Worm (Caenorhabditis elegans) whole organism, young adult: ENCODE results near the gene tin-9.1.

Experiments used
- B0019.2 ChIP-seq: fragments of 200-800 bp; sonication (Bioruptor generic); conservative IDR thresholded peaks from 2 replicates; pipeline ENCODE4 v1.3.6; 2022; ENCODE audit warnings: missing genetic modification reagents, missing genetic modification characterization, missing compliant biosample characterization
- F22D6.2 ChIP-seq: sonication (generic microtip); optimal IDR thresholded peaks from 2 replicates; lab custom pipeline; 2016; ENCODE audit warnings: mild to moderate bottlenecking, missing genetic modification characterization, missing compliant biosample characterization
- F23B12.7 ChIP-seq: sonication (generic microtip); optimal IDR thresholded peaks from 2 replicates; lab custom pipeline; 2017; ENCODE audit warnings: missing genetic modification characterization, mild to moderate bottlenecking, missing compliant biosample characterization, antibody characterized with exemption, moderate library complexity; ENCODE audit not compliant: insufficient read depth
- F37B4.10 ChIP-seq: fragments of 200-800 bp; sonication (Bioruptor generic); IDR thresholded peaks from 2 replicates; pipeline ENCODE4 v1.3.6; 2022; ENCODE audit warnings: missing genetic modification characterization, missing compliant biosample characterization
- F49E8.2 ChIP-seq: sonication (generic microtip); optimal IDR thresholded peaks from 3 replicates; lab custom pipeline; 2017; ENCODE audit warnings: missing genetic modification characterization, mild to moderate bottlenecking, missing compliant biosample characterization, antibody characterized with exemption, moderate library complexity; ENCODE audit not compliant: insufficient read depth
- F52B5.7 ChIP-seq: sonication (generic microtip); optimal IDR thresholded peaks from 2 replicates; lab custom pipeline; 2016; ENCODE audit warnings: mild to moderate bottlenecking, missing genetic modification characterization, missing compliant biosample characterization
- K11D2.4 ChIP-seq: fragments of 200-800 bp; sonication (Bioruptor generic); IDR thresholded peaks from 2 replicates; pipeline ENCODE4 v1.3.6; 2022; ENCODE audit warnings: missing genetic modification reagents, missing genetic modification characterization, missing compliant biosample characterization
- T07F8.4 ChIP-seq: sonication (generic microtip); optimal IDR thresholded peaks from 2 replicates; lab custom pipeline; 2016; ENCODE audit warnings: mild to moderate bottlenecking, missing genetic modification characterization, moderate library complexity, missing compliant biosample characterization
- Y53F4B.3 ChIP-seq: fragments of 200-800 bp; sonication (Bioruptor generic); IDR thresholded peaks from 2 replicates; pipeline ENCODE4 v1.3.6; 2022; ENCODE audit warnings: missing genetic modification reagents, missing genetic modification characterization, missing compliant biosample characterization
- Y53G8AR.9 ChIP-seq: fragments of 200-800 bp; sonication (Bioruptor generic); conservative IDR thresholded peaks from 2 replicates; pipeline ENCODE4 v1.3.6; 2022; ENCODE audit warnings: missing genetic modification reagents, missing genetic modification characterization, missing compliant biosample characterization
- Y95B8A.8 ChIP-seq: fragments of 200-800 bp; sonication (Bioruptor generic); IDR thresholded peaks from 2 replicates; pipeline ENCODE4 v1.3.6; 2022; ENCODE audit warnings: missing genetic modification reagents, missing genetic modification characterization, missing compliant biosample characterization
- attf-6 ChIP-seq: fragments of 200-800 bp; sonication (Bioruptor generic); IDR thresholded peaks from 2 replicates; pipeline ENCODE4 v1.3.6; 2022; ENCODE audit warnings: missing genetic modification reagents, missing genetic modification characterization, missing compliant biosample characterization
- bed-2 ChIP-seq: fragments of 200-800 bp; sonication (Bioruptor generic); IDR thresholded peaks from 2 replicates; pipeline ENCODE4 v1.3.6; 2022; ENCODE audit warnings: missing genetic modification reagents, missing genetic modification characterization, missing compliant biosample characterization
- cebp-2 ChIP-seq: fragments of 200-800 bp; sonication (Bioruptor generic); IDR thresholded peaks from 2 replicates; pipeline ENCODE4 v1.3.6; 2022; ENCODE audit warnings: missing genetic modification characterization, missing compliant biosample characterization
- ceh-100 ChIP-seq: fragments of 200-800 bp; sonication (Bioruptor generic); IDR thresholded peaks from 2 replicates; pipeline ENCODE4 v1.3.6; 2022; ENCODE audit warnings: missing genetic modification reagents, missing genetic modification characterization, missing compliant biosample characterization
- ceh-40 ChIP-seq: fragments of 200-800 bp; sonication (Bioruptor generic); IDR thresholded peaks from 2 replicates; pipeline ENCODE4 v1.3.6; 2022; ENCODE audit warnings: missing genetic modification characterization, missing compliant biosample characterization
- ceh-58 ChIP-seq: fragments of 200-800 bp; sonication (Bioruptor generic); IDR thresholded peaks from 2 replicates; pipeline ENCODE4 v1.3.6; 2022; ENCODE audit warnings: missing genetic modification characterization, missing compliant biosample characterization
- ceh-79 ChIP-seq: sonication (generic microtip); optimal IDR thresholded peaks from 2 replicates; lab custom pipeline; 2017; ENCODE audit warnings: mild to moderate bottlenecking, missing genetic modification characterization, missing compliant biosample characterization
- ceh-91 ChIP-seq: fragments of 200-800 bp; sonication (Bioruptor generic); IDR thresholded peaks from 2 replicates; pipeline ENCODE4 v1.3.6; 2022; ENCODE audit warnings: missing genetic modification reagents, missing genetic modification characterization, missing compliant biosample characterization
- die-1 ChIP-seq: sonication (generic microtip); optimal IDR thresholded peaks from 2 replicates; lab custom pipeline; 2016; ENCODE audit warnings: missing genotype, mild to moderate bottlenecking, missing genetic modification characterization, missing compliant biosample characterization
- dpl-1 ChIP-seq: fragments of 150-350 bp; optimal IDR thresholded peaks from 2 replicates; lab custom pipeline; 2014; ENCODE audit warnings: missing biosample characterization, missing genetic modification reagents, missing genetic modification characterization
- egl-18 ChIP-seq: fragments of 200-800 bp; sonication (Bioruptor generic); IDR thresholded peaks from 2 replicates; pipeline ENCODE4 v1.3.6; 2022; ENCODE audit warnings: missing genetic modification reagents, missing genetic modification characterization, missing compliant biosample characterization
- egrh-3 ChIP-seq: fragments of 200-800 bp; sonication (Bioruptor generic); IDR thresholded peaks from 2 replicates; pipeline ENCODE4 v1.3.6; 2022; ENCODE audit warnings: missing genetic modification reagents, missing genetic modification characterization, missing compliant biosample characterization
- ets-4 ChIP-seq: fragments of 200-800 bp; sonication (Bioruptor generic); optimal IDR thresholded peaks from 2 replicates; lab custom pipeline; 2018; ENCODE audit warnings: mild to moderate bottlenecking, missing genetic modification characterization, missing compliant biosample characterization
- hmg-1.2 ChIP-seq: fragments of 200-800 bp; sonication (Bioruptor generic); IDR thresholded peaks from 2 replicates; pipeline ENCODE4 v1.3.6; 2022; ENCODE audit warnings: missing genetic modification reagents, missing genetic modification characterization, missing compliant biosample characterization
- hsf-1 ChIP-seq: fragments of 200-800 bp; sonication (Bioruptor generic); IDR thresholded peaks from 2 replicates; pipeline ENCODE4 v1.3.6; 2022; ENCODE audit warnings: missing genetic modification reagents, missing genetic modification characterization, missing compliant biosample characterization
- let-526 ChIP-seq: fragments of 200-800 bp; sonication (Bioruptor generic); IDR thresholded peaks from 2 replicates; pipeline ENCODE4 v1.3.6; 2022; ENCODE audit warnings: missing genetic modification reagents, missing genetic modification characterization, missing compliant biosample characterization
- lin-26 ChIP-seq: fragments of 200-800 bp; sonication (Bioruptor generic); IDR thresholded peaks from 2 replicates; pipeline ENCODE4 v1.3.6; 2022; ENCODE audit warnings: missing genetic modification reagents, missing genetic modification characterization, missing compliant biosample characterization
- lin-35 ChIP-seq, 3 experiments: fragments of 150-350 bp in 2 of 3; sonication (generic microtip) in 1 of 3; optimal IDR thresholded peaks; 2 replicates each; lab custom pipeline; 2014 to 2018; ENCODE audit warnings: missing biosample characterization in 3 of 3, missing genetic modification characterization in 3 of 3, missing genetic modification reagents in 3 of 3
- lin-40 ChIP-seq: sonication (generic microtip); optimal IDR thresholded peaks from 2 replicates; lab custom pipeline; 2016; ENCODE audit warnings: missing genetic modification characterization, mild to moderate bottlenecking, missing compliant biosample characterization, missing genotype, missing genetic modification reagents
- lin-54 ChIP-seq: fragments of 200-800 bp; sonication (Bioruptor generic); optimal IDR thresholded peaks from 2 replicates; lab custom pipeline; 2018; ENCODE audit warnings: mild to moderate bottlenecking, missing genetic modification characterization, missing compliant biosample characterization
- nhr-179 ChIP-seq: sonication (generic microtip); optimal IDR thresholded peaks from 2 replicates; lab custom pipeline; 2016; ENCODE audit warnings: mild to moderate bottlenecking, missing genetic modification characterization, missing compliant biosample characterization
- nhr-80 ChIP-seq: sonication (generic microtip); optimal IDR thresholded peaks from 2 replicates; lab custom pipeline; 2016; ENCODE audit warnings: missing genetic modification characterization, missing compliant biosample characterization
- pbrm-1 ChIP-seq: fragments of 200-800 bp; sonication (Bioruptor generic); IDR thresholded peaks from 2 replicates; pipeline ENCODE4 v1.3.6; 2022; ENCODE audit warnings: missing genetic modification reagents, missing genetic modification characterization, missing compliant biosample characterization
- pha-4 ChIP-seq: fragments of 150-350 bp; sonication (generic microtip); optimal IDR thresholded peaks from 2 replicates; lab custom pipeline; 2014; ENCODE audit warnings: missing biosample characterization, missing genetic modification reagents, missing genetic modification characterization
- repo-1 ChIP-seq: sonication (generic microtip); optimal IDR thresholded peaks from 2 replicates; lab custom pipeline; 2017; ENCODE audit warnings: mild to moderate bottlenecking, missing genetic modification characterization, missing compliant biosample characterization
- snpc-1.3 ChIP-seq: sonication (generic microtip); optimal IDR thresholded peaks from 2 replicates; lab custom pipeline; 2017; ENCODE audit warnings: missing genetic modification characterization, mild to moderate bottlenecking, missing compliant biosample characterization, antibody characterized with exemption, moderate library complexity, missing genotype, missing genetic modification reagents; ENCODE audit not compliant: insufficient read depth
- sptf-2 ChIP-seq: fragments of 200-800 bp; sonication (Bioruptor generic); optimal IDR thresholded peaks from 2 replicates; lab custom pipeline; 2018; ENCODE audit warnings: mild to moderate bottlenecking, missing genetic modification characterization, missing compliant biosample characterization
- tbp1 ChIP-seq: fragments of 200-800 bp; sonication (Bioruptor generic); optimal IDR thresholded peaks from 2 replicates; lab custom pipeline; 2018; ENCODE audit warnings: mild to moderate bottlenecking, missing genetic modification characterization, missing compliant biosample characterization
- tbx-9 ChIP-seq: sonication (generic microtip); optimal IDR thresholded peaks from 2 replicates; lab custom pipeline; 2016; ENCODE audit warnings: borderline replicate concordance, missing genetic modification characterization, inconsistent platforms, missing compliant biosample characterization
- zfh-2 ChIP-seq: fragments of 200-800 bp; sonication (Bioruptor generic); conservative IDR thresholded peaks from 2 replicates; pipeline ENCODE4 v1.3.6; 2022; ENCODE audit warnings: missing genetic modification reagents, missing genetic modification characterization, missing compliant biosample characterization
- ztf-25 ChIP-seq: fragments of 200-800 bp; sonication (Bioruptor generic); IDR thresholded peaks from 2 replicates; pipeline ENCODE4 v1.3.6; 2022; ENCODE audit warnings: missing genetic modification reagents, missing genetic modification characterization, missing compliant biosample characterization
- ztf-26 ChIP-seq: sonication (generic microtip); optimal IDR thresholded peaks from 2 replicates; lab custom pipeline; 2017; ENCODE audit warnings: missing genetic modification characterization, missing compliant biosample characterization
- ztf-3 ChIP-seq: fragments of 200-800 bp; sonication (Bioruptor generic); optimal IDR thresholded peaks from 2 replicates; lab custom pipeline; 2018; ENCODE audit warnings: mild to moderate bottlenecking, missing genetic modification characterization, missing compliant biosample characterization

Gene tin-9.1

ce11 chrIV:7083382-7083784 is 39.0 kb upstream of the tin-9.1 start, which contains the start of gene Y43B11AR.3 (continued):
- TF ChIP-seq Y95B8A.8 (GFP tag; lab: Robert Waterston, UW) = peak; percentile 91
- TF ChIP-seq cebp-2 (GFP tag; lab: Robert Waterston, UW) = peak; percentile 96
- TF ChIP-seq Y53G8AR.9 (GFP tag; lab: Robert Waterston, UW) = peak; percentile 94
- TF ChIP-seq die-1 (tag; lab: Kevin White, UChicago) = peak; percentile 76
- TF ChIP-seq ceh-79 (tag; lab: Kevin White, UChicago) = peak; percentile 40
- TF ChIP-seq lin-40 = no peak
- TF ChIP-seq ceh-58 (GFP tag; lab: Robert Waterston, UW) = peak; percentile 90
- peak; percentile 78 for TF ChIP-seq pbrm-1
- TF ChIP-seq ceh-91 = 0 out of 2 replicates have a peak, but pooled peaks have one; percentile 35
- peak; percentile 91 for TF ChIP-seq F52B5.7
- no peak for TF ChIP-seq dpl-1 (GFP tag; lab: Kevin White, UChicago)
- no peak for TF ChIP-seq F37B4.10 (GFP tag; lab: Robert Waterston, UW)
- no peak for TF ChIP-seq ztf-26
- peak; percentile 98 for TF ChIP-seq F49E8.2 (tag; lab: Kevin White, UChicago)
- no peak for TF ChIP-seq ztf-3 (GFP tag; lab: Kevin White, UChicago)
- peak in 2 of 3 experiments; percentile 3 to 43 for TF ChIP-seq lin-35 (GFP tag; optimal IDR thresholded peaks at IDR 0.05; lab: Kevin White, UChicago)
- TF ChIP-seq attf-6 (GFP tag; lab: Robert Waterston, UW) = peak; percentile 93
- TF ChIP-seq tbp1 (GFP tag; lab: Kevin White, UChicago) = peak; percentile 72
- no peak for TF ChIP-seq F22D6.2 (tag; lab: Kevin White, UChicago)
- TF ChIP-seq tbx-9 = no peak
- TF ChIP-seq K11D2.4 (GFP tag; lab: Robert Waterston, UW) = no peak
- TF ChIP-seq nhr-179 = no peak
- TF ChIP-seq B0019.2 (GFP tag; lab: Robert Waterston, UW) = peak; percentile 74; the same call in 1 of the 2 replicates
- no peak for TF ChIP-seq egl-18 (GFP tag; lab: Robert Waterston, UW)
- TF ChIP-seq lin-54 (GFP tag; lab: Kevin White, UChicago) = peak; percentile 86
- no peak for TF ChIP-seq pha-4 (tag; lab: Kevin White, UChicago)
- TF ChIP-seq T07F8.4 (tag; lab: Kevin White, UChicago) = no peak
- peak; percentile 74 for TF ChIP-seq snpc-1.3 (tag; lab: Kevin White, UChicago)
- peak; percentile 82 for TF ChIP-seq ceh-100 (GFP tag; lab: Robert Waterston, UW)
- peak; percentile 46 for TF ChIP-seq sptf-2 (GFP tag; lab: Kevin White, UChicago)
- TF ChIP-seq hmg-1.2 (GFP tag; lab: Robert Waterston, UW) = peak; percentile 43; the same call in 1 of the 2 replicates
- TF ChIP-seq repo-1 (tag; lab: Kevin White, UChicago) = peak; percentile 66
- TF ChIP-seq egrh-3 (GFP tag; lab: Robert Waterston, UW) = no peak
- no peak for TF ChIP-seq Y53F4B.3 (GFP tag; lab: Robert Waterston, UW)
- TF ChIP-seq let-526 (GFP tag; lab: Robert Waterston, UW) = no peak
- TF ChIP-seq F23B12.7 (tag; lab: Kevin White, UChicago) = no peak
- TF ChIP-seq bed-2 = no peak
- TF ChIP-seq ets-4 (GFP tag; lab: Kevin White, UChicago) = peak; percentile 21
- TF ChIP-seq lin-26 (GFP tag; lab: Robert Waterston, UW) = peak; percentile 89
- no peak for TF ChIP-seq nhr-80
- TF ChIP-seq zfh-2 = no peak
- peak; percentile 88 for TF ChIP-seq hsf-1 (GFP tag; lab: Robert Waterston, UW)
- peak; percentile 64; the same call in 1 of the 2 replicates for TF ChIP-seq ceh-40 (GFP tag; lab: Robert Waterston, UW)
- TF ChIP-seq ztf-25 (GFP tag; lab: Robert Waterston, UW) = peak; percentile 74; the same call in 1 of the 2 replicates
